Worm (Caenorhabditis elegans) whole organism, L3 larva: ENCODE results near the gene T15B12.2.

Source experiments
- R02D3.7 ChIP-seq: fragments of 150-350 bp; optimal IDR thresholded peaks from 2 replicates; lab custom pipeline; 2014; ENCODE audit warnings: missing biosample characterization, missing genetic modification characterization
- ZK546.5 ChIP-seq: sonication (generic microtip); optimal IDR thresholded peaks from 2 replicates; lab custom pipeline; 2017; ENCODE audit warnings: missing biosample characterization, missing genetic modification characterization
- ama-1 ChIP-seq: fragments of 150-350 bp; optimal IDR thresholded peaks from 2 replicates; lab custom pipeline; 2018
- ceh-28 ChIP-seq: fragments of 150-350 bp; optimal IDR thresholded peaks from 2 replicates; lab custom pipeline; 2014; ENCODE audit warnings: missing biosample characterization, missing genetic modification reagents, missing genetic modification characterization
- elt-2 ChIP-seq: sonication (generic microtip); optimal IDR thresholded peaks from 2 replicates; lab custom pipeline; 2016; ENCODE audit warnings: missing genetic modification reagents, mild to moderate bottlenecking, missing genetic modification characterization, missing compliant biosample characterization
- elt-3 ChIP-seq, 3 experiments: fragments of 150-350 bp in 1 of 3; sonication (generic microtip) in 2 of 3; optimal IDR thresholded peaks; 2 replicates in 2 of 3; 4 replicates in 1 of 3; lab custom pipeline; 2014 to 2017; ENCODE audit warnings: missing biosample characterization in 3 of 3, missing genetic modification characterization in 3 of 3
- fkh-2 ChIP-seq: fragments of 150-350 bp; optimal IDR thresholded peaks from 2 replicates; lab custom pipeline; 2014; ENCODE audit warnings: missing biosample characterization, missing genetic modification reagents, missing genetic modification characterization
- fos-1 ChIP-seq: fragments of 150-350 bp; optimal IDR thresholded peaks from 2 replicates; lab custom pipeline; 2014; ENCODE audit warnings: missing biosample characterization, missing genetic modification characterization
- hmg-11 ChIP-seq: sonication (generic microtip); optimal IDR thresholded peaks from 2 replicates; lab custom pipeline; 2016; ENCODE audit warnings: missing genetic modification characterization, missing compliant biosample characterization
- jun-1 ChIP-seq: fragments of 150-350 bp; optimal IDR thresholded peaks from 2 replicates; lab custom pipeline; 2014; ENCODE audit warnings: missing biosample characterization, missing genetic modification reagents, missing genetic modification characterization
- mdl-1 ChIP-seq: fragments of 150-350 bp; optimal IDR thresholded peaks from 2 replicates; lab custom pipeline; 2014; ENCODE audit warnings: missing biosample characterization, missing genetic modification characterization
- mml-1 ChIP-seq: fragments of 150-350 bp; sonication (generic microtip); optimal IDR thresholded peaks from 3 replicates; lab custom pipeline; 2014; ENCODE audit warnings: missing biosample characterization, missing genetic modification characterization
- nhr-11 ChIP-seq: fragments of 150-350 bp; optimal IDR thresholded peaks from 2 replicates; lab custom pipeline; 2014; ENCODE audit warnings: missing biosample characterization, missing genetic modification characterization
- nhr-12 ChIP-seq: fragments of 150-350 bp; optimal IDR thresholded peaks from 2 replicates; lab custom pipeline; 2014; ENCODE audit warnings: missing biosample characterization, missing genetic modification characterization
- nhr-237 ChIP-seq: fragments of 150-350 bp; optimal IDR thresholded peaks from 2 replicates; lab custom pipeline; 2014; ENCODE audit warnings: missing biosample characterization, missing genetic modification characterization
- nhr-25 ChIP-seq: sonication (generic microtip); optimal IDR thresholded peaks from 2 replicates; lab custom pipeline; 2017; ENCODE audit warnings: missing biosample characterization, missing genetic modification characterization
- nhr-43 ChIP-seq: sonication (generic microtip); optimal IDR thresholded peaks from 2 replicates; lab custom pipeline; 2016; ENCODE audit warnings: mild to moderate bottlenecking, missing genetic modification characterization, missing compliant biosample characterization; ENCODE audit not compliant: poor library complexity, severe bottlenecking
- nhr-67 ChIP-seq: fragments of 150-350 bp; optimal IDR thresholded peaks from 2 replicates; lab custom pipeline; 2014; ENCODE audit warnings: missing biosample characterization, missing genetic modification characterization
- nhr-76 ChIP-seq: fragments of 150-350 bp; sonication (generic microtip); optimal IDR thresholded peaks from 5 replicates; lab custom pipeline; 2014; ENCODE audit warnings: missing biosample characterization, missing genetic modification characterization
- pha-4 ChIP-seq: fragments of 150-350 bp; optimal IDR thresholded peaks from 2 replicates; lab custom pipeline; 2014; ENCODE audit warnings: missing biosample characterization, missing genetic modification reagents, missing genetic modification characterization
- pqm-1 ChIP-seq: fragments of 150-350 bp; optimal IDR thresholded peaks from 2 replicates; lab custom pipeline; 2017; ENCODE audit warnings: missing biosample characterization, missing genetic modification characterization, inconsistent platforms
- sea-2 ChIP-seq: fragments of 150-350 bp; sonication (generic microtip); optimal IDR thresholded peaks from 4 replicates; lab custom pipeline; 2014; ENCODE audit warnings: missing biosample characterization, missing genetic modification reagents, missing genetic modification characterization
- skn-1 ChIP-seq: fragments of 150-350 bp; optimal IDR thresholded peaks from 2 replicates; lab custom pipeline; 2014; ENCODE audit warnings: missing biosample characterization, missing genetic modification characterization
- snpc-4 ChIP-seq: fragments of 150-350 bp; optimal IDR thresholded peaks from 2 replicates; lab custom pipeline; 2014; ENCODE audit warnings: missing biosample characterization, missing genetic modification characterization
- tbx-2 ChIP-seq: sonication (generic microtip); optimal IDR thresholded peaks from 2 replicates; lab custom pipeline; 2016; ENCODE audit warnings: mild to moderate bottlenecking, missing genetic modification characterization, missing compliant biosample characterization
- unc-39 ChIP-seq: sonication (generic microtip); optimal IDR thresholded peaks from 4 replicates; lab custom pipeline; 2017; ENCODE audit warnings: missing biosample characterization, missing genetic modification characterization
- unc-62 ChIP-seq: fragments of 150-350 bp; sonication (generic microtip); optimal IDR thresholded peaks from 4 replicates; lab custom pipeline; 2014; ENCODE audit warnings: missing biosample characterization, missing genetic modification reagents, missing genetic modification characterization
- ztf-4 ChIP-seq: fragments of 150-350 bp; optimal IDR thresholded peaks from 2 replicates; lab custom pipeline; 2014; ENCODE audit warnings: missing biosample characterization, missing genetic modification characterization

Gene T15B12.2

DNA sequence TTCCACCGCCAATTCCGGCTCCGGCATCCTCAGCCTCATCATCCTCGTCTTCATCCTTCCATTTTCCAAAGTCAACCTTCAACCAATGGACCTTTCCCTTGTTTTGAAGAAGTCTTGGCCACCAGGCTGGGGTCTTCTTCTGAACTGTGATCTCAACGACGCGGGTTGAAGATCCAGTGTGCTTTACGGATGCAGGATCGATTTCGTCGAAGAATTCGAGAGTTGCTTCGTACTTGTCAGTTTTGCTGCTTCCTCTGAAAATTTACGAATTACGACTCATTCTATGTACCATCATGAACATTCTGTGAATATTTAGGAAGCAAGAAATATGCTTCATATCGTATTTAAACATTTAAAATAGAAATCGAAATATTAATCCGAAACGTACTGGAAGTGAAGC, 27.4 kb downstream of the T15B12.2 start:
- no peak for TF ChIP-seq fkh-2 (tag; lab: Kevin White, UChicago)
- TF ChIP-seq ama-1 (lab: Kevin White, UChicago), result peak; percentile 67
- TF ChIP-seq nhr-25 (tag; lab: Kevin White, UChicago), result no peak
- TF ChIP-seq, all 47 proteins: peak for 1

- TF ChIP-seq ama-1 (lab: Kevin White, UChicago) (no peak), ZK546.5 (no peak), unc-62 (GFP tag; lab: Kevin White, UChicago) (no peak), nhr-25 (tag; lab: Kevin White, UChicago) (peak; percentile 12), nhr-43 (tag; lab: Kevin White, UChicago) (no peak), sea-2 (GFP tag; lab: Kevin White, UChicago) (no peak), ceh-28 (tag; lab: Kevin White, UChicago) (no peak), nhr-11 (tag; lab: Kevin White, UChicago) (no peak), elt-2 (peak; percentile 27), mml-1 (tag; lab: Kevin White, UChicago) (no peak), mdl-1 (tag; lab: Kevin White, UChicago) (no peak), hmg-11 (tag; lab: Kevin White, UChicago) (no peak), nhr-12 (tag; lab: Kevin White, UChicago) (no peak), fos-1 (tag; lab: Kevin White, UChicago) (no peak), snpc-4 (tag; lab: Kevin White, UChicago) (no peak), tbx-2 (tag; lab: Kevin White, UChicago) (peak; percentile 15), pha-4 (peak; percentile 17), elt-3 (tag; optimal IDR thresholded peaks at IDR 0.05; lab: Kevin White, UChicago) (no peak), R02D3.7 (no peak)
Measured at ce11 chrIII:5273396-5273857, 28.3 kb downstream of the T15B12.2 start, which contains the start of gene ztf-8. Gene ztf-8, minus strand, starts transcription at chrIII:5273471.

DNA sequence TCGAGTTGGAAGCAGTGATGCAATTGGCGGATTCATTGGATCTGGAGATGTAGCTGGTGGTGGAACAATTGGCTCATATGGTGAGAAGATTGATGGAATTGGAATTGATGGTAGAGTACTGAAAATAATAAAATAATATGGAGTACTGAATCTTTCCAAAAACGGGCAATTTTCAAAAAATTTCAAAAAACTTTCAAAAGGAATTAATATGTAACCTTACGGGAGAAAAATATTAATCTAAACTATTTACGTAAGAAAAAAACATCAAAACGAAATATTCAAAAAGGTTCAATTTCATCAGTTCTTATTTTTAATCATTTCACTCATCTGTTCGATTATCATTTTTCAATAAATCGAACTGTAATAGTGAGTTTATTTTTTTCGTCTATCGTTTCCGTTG, 31.9 kb downstream of the T15B12.2 start, which contains the start of gene ZC395.4:
ZC395.4 (plus strand) TSS at position 301 of the 400 bp plus-strand sequence.
- no peak for TF ChIP-seq unc-62 (GFP tag; lab: Kevin White, UChicago)
- no peak for TF ChIP-seq nhr-76 (tag; lab: Kevin White, UChicago)
- TF ChIP-seq, all 47 proteins: peak for 0

DNA sequence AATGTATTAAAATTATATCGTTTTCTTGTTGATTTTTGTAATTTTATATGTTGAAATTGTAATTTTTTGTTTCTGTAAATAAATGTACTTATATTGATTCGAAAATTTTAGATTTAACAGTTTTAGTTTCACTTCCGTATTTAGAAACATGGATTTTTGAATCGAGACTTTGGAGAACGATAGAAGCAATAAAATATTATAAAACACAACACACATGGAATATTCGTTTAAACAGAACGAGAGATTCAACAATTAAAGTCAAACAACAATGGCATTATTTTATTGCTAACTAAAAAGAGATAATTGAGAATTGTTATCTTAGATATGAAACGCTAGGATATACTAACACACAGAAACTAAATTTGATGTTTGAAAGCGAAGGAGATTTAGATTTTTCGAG, 33.2 kb downstream of the T15B12.2 start:
- TF ChIP-seq pha-4 (peak; percentile 28), jun-1 (tag; lab: Kevin White, UChicago) (peak; percentile 1), nhr-237 (tag; lab: Kevin White, UChicago) (no peak)

DNA sequence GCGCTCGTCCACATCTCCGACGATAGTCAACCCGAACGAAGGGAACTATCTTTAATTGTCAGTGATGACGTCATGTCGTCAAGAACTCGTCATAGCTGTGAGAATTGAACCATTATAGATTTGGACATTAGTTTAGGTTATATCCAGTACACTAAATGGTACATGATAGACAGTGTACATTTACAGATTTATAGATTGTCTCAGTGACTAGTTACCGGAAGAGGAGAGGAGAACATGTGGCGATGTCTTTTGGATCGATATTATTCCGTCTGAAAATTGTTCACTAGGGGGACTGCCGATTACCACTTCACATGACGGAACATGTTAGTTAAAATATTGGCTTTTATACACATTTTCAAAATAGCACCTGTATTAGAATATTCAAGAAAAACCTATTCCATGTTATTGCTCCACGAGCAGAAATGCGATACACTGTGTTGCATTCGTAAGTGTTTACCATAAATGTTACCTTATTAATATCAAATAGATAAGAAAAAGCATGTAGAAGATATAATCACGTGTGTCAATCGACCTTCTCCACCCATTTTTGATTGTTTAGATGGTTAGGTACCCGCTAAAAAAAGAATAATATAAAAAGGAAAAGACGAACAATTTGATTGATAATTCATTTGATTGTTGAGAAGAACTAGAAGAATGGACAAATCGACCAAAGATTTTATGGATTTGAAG, 34.3 kb downstream of the T15B12.2 start, which contains the start of gene ZC395.5:
ZC395.5 (plus strand) TSS at position 632 of the 690 bp plus-strand sequence.
- TF ChIP-seq snpc-4 (tag; lab: Kevin White, UChicago) (no peak), pqm-1 (tag; lab: Kevin White, UChicago) (peak; percentile 74), pha-4 (peak; percentile 57), ama-1 (lab: Kevin White, UChicago) (peak; percentile 15), elt-2 (peak; percentile 57)

DNA sequence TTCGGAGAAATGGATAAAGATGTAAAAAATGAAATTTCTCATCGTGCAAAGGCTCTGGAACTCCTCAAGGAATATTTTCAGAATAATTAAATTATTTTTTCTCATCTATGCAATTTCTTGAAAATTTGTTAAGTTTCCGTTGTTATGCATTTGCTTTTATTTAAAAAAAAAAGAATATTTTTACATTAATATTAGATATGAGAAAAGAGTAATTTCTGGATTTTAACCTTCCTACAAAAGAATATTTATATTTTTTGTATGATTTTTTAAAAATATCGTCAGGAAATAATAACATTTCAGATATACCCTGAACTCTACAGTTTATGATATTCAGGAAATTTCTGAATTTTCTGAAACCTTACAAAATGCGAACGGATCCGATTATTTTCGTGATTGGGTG, 36.9 kb downstream of the T15B12.2 start, which contains the start of gene gro-1:
gro-1 (plus strand) TSS at position 301 of the 400 bp plus-strand sequence.
- TF ChIP-seq ZK546.5 (no peak), jun-1 (tag; lab: Kevin White, UChicago) (no peak), nhr-67 (no peak), skn-1 (tag; lab: Kevin White, UChicago) (no peak), nhr-11 (tag; lab: Kevin White, UChicago) (no peak), nhr-76 (tag; lab: Kevin White, UChicago) (no peak), unc-39 (tag; lab: Kevin White, UChicago) (no peak), snpc-4 (tag; lab: Kevin White, UChicago) (no peak), ztf-4 (tag; lab: Kevin White, UChicago) (no peak), nhr-43 (tag; lab: Kevin White, UChicago) (no peak), nhr-237 (tag; lab: Kevin White, UChicago) (no peak), elt-3 (tag; optimal IDR thresholded peaks at IDR 0.05; lab: Kevin White, UChicago) (no peak)
- TF ChIP-seq, all 47 proteins: peak for 0
